Worm (Caenorhabditis elegans) whole organism, L2 larva: ENCODE data around the gene tpk-1.

Experiments used
- C34F6.9 ChIP-seq: fragments of 150-350 bp; optimal IDR thresholded peaks from 2 replicates; lab custom pipeline; 2014; ENCODE audit warnings: missing biosample characterization, missing genetic modification characterization
- R02D3.7 ChIP-seq: fragments of 150-350 bp; optimal IDR thresholded peaks from 2 replicates; lab custom pipeline; 2014; ENCODE audit warnings: missing biosample characterization, missing genetic modification characterization
- Y55F3AM.14 ChIP-seq: fragments of 200-800 bp; sonication (Bioruptor generic); optimal IDR thresholded peaks from 2 replicates; lab custom pipeline; 2018; ENCODE audit warnings: mild to moderate bottlenecking, missing genetic modification characterization, missing compliant biosample characterization
- alr-1 ChIP-seq: fragments of 150-350 bp; optimal IDR thresholded peaks from 2 replicates; lab custom pipeline; 2014; ENCODE audit warnings: missing biosample characterization, missing genetic modification characterization
- aly-2 ChIP-seq: fragments of 150-350 bp; optimal IDR thresholded peaks from 2 replicates; lab custom pipeline; 2014; ENCODE audit warnings: missing biosample characterization, missing genetic modification characterization
- ama-1 ChIP-seq: fragments of 150-350 bp; optimal IDR thresholded peaks from 2 replicates; lab custom pipeline; 2018; ENCODE audit warnings: inconsistent platforms
- blmp-1 ChIP-seq: sonication (generic microtip); optimal IDR thresholded peaks from 2 replicates; lab custom pipeline; 2017; ENCODE audit warnings: missing genetic modification characterization, mild to moderate bottlenecking, missing compliant biosample characterization, antibody characterized with exemption, moderate library complexity; ENCODE audit not compliant: insufficient read depth
- ceh-16 ChIP-seq: fragments of 150-350 bp; optimal IDR thresholded peaks from 2 replicates; lab custom pipeline; 2014; ENCODE audit warnings: missing biosample characterization, missing genetic modification characterization
- ceh-82 ChIP-seq: fragments of 150-350 bp; optimal IDR thresholded peaks from 2 replicates; lab custom pipeline; 2014; ENCODE audit warnings: missing biosample characterization, missing genetic modification characterization
- dmd-4 ChIP-seq: sonication (generic microtip); optimal IDR thresholded peaks from 2 replicates; lab custom pipeline; 2017; ENCODE audit warnings: missing biosample characterization, missing genetic modification characterization
- egl-27 ChIP-seq: sonication (generic microtip); optimal IDR thresholded peaks from 3 replicates; lab custom pipeline; 2017; ENCODE audit warnings: missing biosample characterization, missing genetic modification reagents, missing genetic modification characterization
- elt-1 ChIP-seq: fragments of 150-350 bp; optimal IDR thresholded peaks from 2 replicates; lab custom pipeline; 2014; ENCODE audit warnings: missing biosample characterization, missing genetic modification characterization
- elt-3 ChIP-seq: sonication (generic microtip); optimal IDR thresholded peaks from 2 replicates; lab custom pipeline; 2017; ENCODE audit warnings: missing biosample characterization, missing genetic modification characterization
- fos-1 ChIP-seq: fragments of 150-350 bp; optimal IDR thresholded peaks from 2 replicates; lab custom pipeline; 2014; ENCODE audit warnings: missing biosample characterization, missing genetic modification characterization
- gmeb-1 ChIP-seq: fragments of 150-350 bp; optimal IDR thresholded peaks from 2 replicates; lab custom pipeline; 2014; ENCODE audit warnings: missing biosample characterization, missing genetic modification characterization
- lin-11 ChIP-seq: fragments of 150-350 bp; sonication (generic microtip); optimal IDR thresholded peaks from 2 replicates; lab custom pipeline; 2014; ENCODE audit warnings: missing biosample characterization, missing genetic modification characterization, inconsistent platforms, mixed read lengths
- lin-13 ChIP-seq: fragments of 150-350 bp; optimal IDR thresholded peaks from 2 replicates; lab custom pipeline; 2014; ENCODE audit warnings: missing biosample characterization, missing genetic modification reagents, missing genetic modification characterization
- lin-39 ChIP-seq: fragments of 150-350 bp; optimal IDR thresholded peaks from 2 replicates; lab custom pipeline; 2014; ENCODE audit warnings: missing biosample characterization, missing genetic modification reagents, missing genetic modification characterization
- lsy-2 ChIP-seq, 2 experiments: fragments of 150-350 bp in 1 of 2; sonication (generic microtip) in 1 of 2; optimal IDR thresholded peaks; 2 replicates each; lab custom pipeline; 2014 to 2017; ENCODE audit warnings: missing biosample characterization in 2 of 2, missing genetic modification characterization in 2 of 2
- mab-5 ChIP-seq: fragments of 150-350 bp; optimal IDR thresholded peaks from 2 replicates; lab custom pipeline; 2014; ENCODE audit warnings: missing biosample characterization, missing genetic modification characterization
- mbf-1 ChIP-seq: sonication (generic microtip); optimal IDR thresholded peaks from 2 replicates; lab custom pipeline; 2017; ENCODE audit warnings: missing biosample characterization, missing genetic modification characterization
- mdl-1 ChIP-seq, 2 experiments: fragments of 150-350 bp in 1 of 2; sonication (generic microtip) in 1 of 2; optimal IDR thresholded peaks; 2 replicates each; lab custom pipeline; 2017; ENCODE audit warnings: missing biosample characterization in 2 of 2, missing genetic modification characterization in 2 of 2
- nhr-10 ChIP-seq: sonication (generic microtip); optimal IDR thresholded peaks from 2 replicates; lab custom pipeline; 2017; ENCODE audit warnings: missing biosample characterization, missing genetic modification characterization
- nhr-11 ChIP-seq: fragments of 150-350 bp; optimal IDR thresholded peaks from 2 replicates; lab custom pipeline; 2014; ENCODE audit warnings: missing biosample characterization, missing genetic modification characterization
- nhr-12 ChIP-seq: fragments of 150-350 bp; optimal IDR thresholded peaks from 2 replicates; lab custom pipeline; 2014; ENCODE audit warnings: missing biosample characterization, missing genetic modification characterization
- nhr-129 ChIP-seq: fragments of 150-350 bp; optimal IDR thresholded peaks from 2 replicates; lab custom pipeline; 2014; ENCODE audit warnings: missing biosample characterization, missing genetic modification characterization
- nhr-21 ChIP-seq: fragments of 150-350 bp; optimal IDR thresholded peaks from 2 replicates; lab custom pipeline; 2014; ENCODE audit warnings: missing biosample characterization, missing genetic modification characterization
- nhr-23 ChIP-seq: fragments of 150-350 bp; optimal IDR thresholded peaks from 2 replicates; lab custom pipeline; 2014; ENCODE audit warnings: missing biosample characterization, missing genetic modification reagents, missing genetic modification characterization
- nhr-237 ChIP-seq: fragments of 150-350 bp; optimal IDR thresholded peaks from 2 replicates; lab custom pipeline; 2014; ENCODE audit warnings: missing biosample characterization, missing genetic modification characterization
- nhr-6 ChIP-seq: fragments of 150-350 bp; optimal IDR thresholded peaks from 2 replicates; lab custom pipeline; 2014; ENCODE audit warnings: missing biosample characterization, missing genetic modification characterization
- nhr-77 ChIP-seq: fragments of 150-350 bp; optimal IDR thresholded peaks from 2 replicates; lab custom pipeline; 2014; ENCODE audit warnings: missing biosample characterization, missing genetic modification characterization
- peb-1 ChIP-seq: fragments of 150-350 bp; optimal IDR thresholded peaks from 2 replicates; lab custom pipeline; 2014; ENCODE audit warnings: missing biosample characterization, missing genetic modification characterization
- sem-4 ChIP-seq: fragments of 150-350 bp; optimal IDR thresholded peaks from 2 replicates; lab custom pipeline; 2014; ENCODE audit warnings: missing biosample characterization, missing genetic modification reagents, missing genetic modification characterization
- skn-1 ChIP-seq: sonication (generic microtip); optimal IDR thresholded peaks from 2 replicates; lab custom pipeline; 2017; ENCODE audit warnings: missing biosample characterization, missing genetic modification characterization
- sma-3 ChIP-seq: sonication (generic microtip); optimal IDR thresholded peaks from 2 replicates; lab custom pipeline; 2016; ENCODE audit warnings: missing genetic modification reagents, missing genetic modification characterization, missing compliant biosample characterization
- sma-9 ChIP-seq, 2 experiments: fragments of 150-350 bp in 1 of 2; sonication (generic microtip) in 1 of 2; optimal IDR thresholded peaks; 2 replicates each; lab custom pipeline; 2014 to 2016; ENCODE audit warnings: missing genetic modification characterization in 2 of 2, mild to moderate bottlenecking in 1 of 2, missing biosample characterization in 1 of 2, missing compliant biosample characterization in 1 of 2, missing genetic modification reagents in 1 of 2, moderate library complexity in 1 of 2
- snpc-4 ChIP-seq: fragments of 150-350 bp; optimal IDR thresholded peaks from 2 replicates; lab custom pipeline; 2014; ENCODE audit warnings: missing biosample characterization, missing genetic modification characterization
- unc-39 ChIP-seq: fragments of 150-350 bp; optimal IDR thresholded peaks from 2 replicates; lab custom pipeline; 2014; ENCODE audit warnings: missing biosample characterization, missing genetic modification characterization
- unc-55 ChIP-seq: fragments of 150-350 bp; sonication (generic microtip); optimal IDR thresholded peaks from 3 replicates; lab custom pipeline; 2014; ENCODE audit warnings: missing biosample characterization, missing genetic modification reagents, missing genetic modification characterization
- unc-62 ChIP-seq: fragments of 150-350 bp; optimal IDR thresholded peaks from 2 replicates; lab custom pipeline; 2014; ENCODE audit warnings: missing biosample characterization, missing genetic modification reagents, missing genetic modification characterization
- zag-1 ChIP-seq: fragments of 150-350 bp; optimal IDR thresholded peaks from 2 replicates; lab custom pipeline; 2014; ENCODE audit warnings: missing biosample characterization, missing genetic modification characterization
- ztf-1 ChIP-seq: fragments of 200-800 bp; sonication (Bioruptor generic); conservative IDR thresholded peaks from 2 replicates; pipeline ENCODE4 v1.3.6; 2022; ENCODE audit warnings: missing genetic modification characterization, missing compliant biosample characterization
- ztf-11 ChIP-seq: sonication (generic microtip); optimal IDR thresholded peaks from 2 replicates; lab custom pipeline; 2017; ENCODE audit warnings: missing biosample characterization, missing genetic modification characterization
- ztf-4 ChIP-seq: fragments of 150-350 bp; optimal IDR thresholded peaks from 2 replicates; lab custom pipeline; 2014; ENCODE audit warnings: missing biosample characterization, missing genetic modification characterization

Gene tpk-1

ce11 chrIII:8929723-8930122 is 17.8 kb downstream of the tpk-1 start, which contains the start of gene arrd-15:
Gene arrd-15 (plus strand): TSS chrIII:8930023.
- TF ChIP-seq C34F6.9 (no peak), fos-1 (tag; lab: Kevin White, UChicago) (no peak), ztf-4 (tag; lab: Kevin White, UChicago) (no peak), egl-27 (tag; lab: Kevin White, UChicago) (no peak), gmeb-1 (tag; lab: Kevin White, UChicago) (no peak), alr-1 (tag; lab: Kevin White, UChicago) (no peak), skn-1 (tag; lab: Kevin White, UChicago) (no peak), sma-3 (GFP tag; lab: Kevin White, UChicago) (no peak), aly-2 (tag; lab: Kevin White, UChicago) (no peak), nhr-11 (tag; lab: Kevin White, UChicago) (no peak), mdl-1 (tag; optimal IDR thresholded peaks at IDR 0.05; lab: Kevin White, UChicago) (no peak), lin-11 (tag; lab: Kevin White, UChicago) (no peak), nhr-129 (tag; lab: Kevin White, UChicago) (no peak), ceh-82 (no peak), zag-1 (tag; lab: Kevin White, UChicago) (no peak)

ce11 chrIII:8933696-8934095 is 21.8 kb downstream of the tpk-1 start:
- TF ChIP-seq lsy-2 (tag; optimal IDR thresholded peaks at IDR 0.05; lab: Kevin White, UChicago): peak in 1 of 2 experiments; percentile 14
- TF ChIP-seq nhr-23 (tag; lab: Kevin White, UChicago): no peak
- TF ChIP-seq C34F6.9: peak; percentile 32

- no peak for TF ChIP-seq unc-62 (GFP tag; lab: Kevin White, UChicago)
- no peak for TF ChIP-seq zag-1 (tag; lab: Kevin White, UChicago)
- no peak for TF ChIP-seq nhr-77 (tag; lab: Kevin White, UChicago)
- TF ChIP-seq aly-2 (tag; lab: Kevin White, UChicago): no peak
Measured at ce11 chrIII:8934378-8934777, 22.4 kb downstream of the tpk-1 start.

ce11 chrIII:8937571-8937970 is 25.6 kb downstream of the tpk-1 start:
- TF ChIP-seq snpc-4 (tag; lab: Kevin White, UChicago) (no peak), unc-62 (GFP tag; lab: Kevin White, UChicago) (no peak), lsy-2 (tag; optimal IDR thresholded peaks at IDR 0.05; lab: Kevin White, UChicago) (peak; percentile 63 to 70), lin-13 (GFP tag; lab: Kevin White, UChicago) (peak; percentile 66), peb-1 (tag; lab: Kevin White, UChicago) (no peak), fos-1 (tag; lab: Kevin White, UChicago) (peak; percentile 88), unc-39 (tag; lab: Kevin White, UChicago) (no peak), mab-5 (tag; lab: Kevin White, UChicago) (no peak), ama-1 (no peak), mbf-1 (tag; lab: Kevin White, UChicago) (no peak), dmd-4 (tag; lab: Kevin White, UChicago) (no peak), skn-1 (tag; lab: Kevin White, UChicago) (no peak), ztf-11 (no peak), nhr-129 (tag; lab: Kevin White, UChicago) (peak; percentile 85), zag-1 (tag; lab: Kevin White, UChicago) (peak; percentile 25), nhr-21 (tag; lab: Kevin White, UChicago) (peak; percentile 63), nhr-6 (tag; lab: Kevin White, UChicago) (no peak), gmeb-1 (tag; lab: Kevin White, UChicago) (peak; percentile 80), nhr-12 (tag; lab: Kevin White, UChicago) (no peak), elt-3 (no peak), mdl-1 (tag; optimal IDR thresholded peaks at IDR 0.05; lab: Kevin White, UChicago) (peak in 1 of 2 experiments; percentile 17), ceh-16 (tag; lab: Kevin White, UChicago) (no peak), alr-1 (tag; lab: Kevin White, UChicago) (no peak), aly-2 (tag; lab: Kevin White, UChicago) (no peak), egl-27 (tag; lab: Kevin White, UChicago) (peak; percentile 29), unc-55 (GFP tag; lab: Kevin White, UChicago) (peak; percentile 57), lin-11 (tag; lab: Kevin White, UChicago) (peak; percentile 79), ztf-1 (GFP tag; lab: Robert Waterston, UW) (no peak), nhr-237 (no peak), ceh-82 (no peak), Y55F3AM.14 (GFP tag; lab: Kevin White, UChicago) (peak; percentile 45), elt-1 (tag; lab: Kevin White, UChicago) (no peak), nhr-10 (no peak), sem-4 (tag; lab: Kevin White, UChicago) (peak; percentile 40), ztf-4 (tag; lab: Kevin White, UChicago) (no peak), sma-3 (GFP tag; lab: Kevin White, UChicago) (peak; percentile 68), R02D3.7 (tag; lab: Kevin White, UChicago) (no peak), sma-9 (GFP tag; optimal IDR thresholded peaks at IDR 0.05; lab: Kevin White, UChicago) (peak; percentile 83), sma-9 (tag; optimal IDR thresholded peaks at IDR 0.05; lab: Kevin White, UChicago) (no peak), nhr-23 (tag; lab: Kevin White, UChicago) (no peak), nhr-77 (tag; lab: Kevin White, UChicago) (no peak), blmp-1 (tag; lab: Kevin White, UChicago) (no peak), C34F6.9 (peak; percentile 81), nhr-11 (tag; lab: Kevin White, UChicago) (no peak), lin-39 (tag; lab: Kevin White, UChicago) (no peak)
